Worm (Caenorhabditis elegans) whole organism, L2 larva: Measurements from ENCODE around the gene ztf-20.

ENCODE experiments used
- egl-27 ChIP-seq: sonication (generic microtip); optimal IDR thresholded peaks from 3 replicates; lab custom pipeline; 2017; ENCODE audit warnings: missing biosample characterization, missing genetic modification reagents, missing genetic modification characterization
- lin-11 ChIP-seq: fragments of 150-350 bp; sonication (generic microtip); optimal IDR thresholded peaks from 2 replicates; lab custom pipeline; 2014; ENCODE audit warnings: missing biosample characterization, missing genetic modification characterization, inconsistent platforms, mixed read lengths
- nhr-21 ChIP-seq: fragments of 150-350 bp; optimal IDR thresholded peaks from 2 replicates; lab custom pipeline; 2014; ENCODE audit warnings: missing biosample characterization, missing genetic modification characterization
- nhr-77 ChIP-seq: fragments of 150-350 bp; optimal IDR thresholded peaks from 2 replicates; lab custom pipeline; 2014; ENCODE audit warnings: missing biosample characterization, missing genetic modification characterization
- zag-1 ChIP-seq: fragments of 150-350 bp; optimal IDR thresholded peaks from 2 replicates; lab custom pipeline; 2014; ENCODE audit warnings: missing biosample characterization, missing genetic modification characterization

DNA sequence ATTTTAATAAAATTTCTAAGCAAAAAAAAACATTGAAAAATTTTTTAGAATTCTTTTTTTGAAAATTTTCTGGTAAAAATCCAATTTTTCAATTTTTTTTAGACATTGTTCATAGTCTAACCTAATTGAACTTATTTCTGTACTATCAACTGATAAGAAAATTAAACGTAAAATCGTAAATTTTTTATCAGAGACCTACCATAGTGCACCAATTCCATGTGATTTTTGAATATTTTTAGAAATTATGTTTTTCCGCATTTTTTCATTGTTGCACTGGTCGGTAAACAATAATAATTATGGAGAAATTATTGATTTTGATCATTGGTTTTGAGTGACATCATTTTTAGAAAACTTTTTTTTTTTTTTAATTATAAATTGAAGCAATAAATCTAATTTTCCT, 16.6 kb upstream of the ztf-20 start:
- TF ChIP-seq lin-11 (no peak), nhr-21 (no peak), egl-27 (tag; lab: Kevin White, UChicago) (no peak), zag-1 (no peak), nhr-77 (tag; lab: Kevin White, UChicago) (no peak)
